Fruit fly (Drosophila melanogaster) whole organism, pupa: ENCODE data around the gene CG11349.

Experiments used
- CG12605 ChIP-seq: fragments of 200-800 bp; sonication (Bioruptor generic); IDR thresholded peaks from 2 replicates; pipeline ENCODE4 v1.3.6; 2022; ENCODE audit warnings: missing biosample characterization, missing genetic modification characterization
- CG13204 ChIP-seq: fragments of 200-800 bp; sonication (Bioruptor generic); optimal IDR thresholded peaks from 2 replicates; lab custom pipeline; 2018; ENCODE audit warnings: missing biosample characterization, mild to moderate bottlenecking, missing genetic modification characterization, moderate library complexity
- CG14655 ChIP-seq: fragments of 200-800 bp; sonication (Bioruptor generic); optimal IDR thresholded peaks from 3 replicates; lab custom pipeline; 2017; ENCODE audit warnings: mild to moderate bottlenecking, missing biosample characterization, missing genetic modification reagents, missing genetic modification characterization
- CG15710 ChIP-seq: fragments of 200-800 bp; sonication (Bioruptor generic); optimal IDR thresholded peaks from 2 replicates; lab custom pipeline; 2018; ENCODE audit warnings: missing biosample characterization, mild to moderate bottlenecking, missing genetic modification characterization, moderate library complexity
- CG32121 ChIP-seq: fragments of 200-800 bp; sonication (Bioruptor generic); IDR thresholded peaks from 2 replicates; pipeline ENCODE4 v1.3.6; 2022; ENCODE audit warnings: missing biosample characterization, missing genetic modification characterization
- CG34367 ChIP-seq: fragments of 200-800 bp; sonication (Bioruptor generic); optimal IDR thresholded peaks from 2 replicates; lab custom pipeline; 2018; ENCODE audit warnings: missing biosample characterization, mild to moderate bottlenecking, missing genetic modification characterization
- CG8159 ChIP-seq: fragments of 200-800 bp; sonication (Bioruptor generic); optimal IDR thresholded peaks from 3 replicates; lab custom pipeline; 2018; ENCODE audit warnings: missing biosample characterization, mild to moderate bottlenecking, missing genetic modification characterization, moderate library complexity
- EcR ChIP-seq: fragments of 200-800 bp; sonication (Bioruptor generic); optimal IDR thresholded peaks from 3 replicates; lab custom pipeline; 2019; ENCODE audit warnings: missing biosample characterization, missing genetic modification characterization, mild to moderate bottlenecking, moderate library complexity, missing genetic modification reagents
- fd96Ca ChIP-seq: fragments of 200-800 bp; sonication (Bioruptor generic); IDR thresholded peaks from 3 replicates; pipeline ENCODE4 v1.3.6; 2022; ENCODE audit warnings: missing biosample characterization, missing genetic modification characterization
- gl ChIP-seq: fragments of 200-800 bp; sonication (Bioruptor generic); optimal IDR thresholded peaks from 2 replicates; lab custom pipeline; 2018; ENCODE audit warnings: missing biosample characterization, mild to moderate bottlenecking, missing genetic modification characterization

DNA sequence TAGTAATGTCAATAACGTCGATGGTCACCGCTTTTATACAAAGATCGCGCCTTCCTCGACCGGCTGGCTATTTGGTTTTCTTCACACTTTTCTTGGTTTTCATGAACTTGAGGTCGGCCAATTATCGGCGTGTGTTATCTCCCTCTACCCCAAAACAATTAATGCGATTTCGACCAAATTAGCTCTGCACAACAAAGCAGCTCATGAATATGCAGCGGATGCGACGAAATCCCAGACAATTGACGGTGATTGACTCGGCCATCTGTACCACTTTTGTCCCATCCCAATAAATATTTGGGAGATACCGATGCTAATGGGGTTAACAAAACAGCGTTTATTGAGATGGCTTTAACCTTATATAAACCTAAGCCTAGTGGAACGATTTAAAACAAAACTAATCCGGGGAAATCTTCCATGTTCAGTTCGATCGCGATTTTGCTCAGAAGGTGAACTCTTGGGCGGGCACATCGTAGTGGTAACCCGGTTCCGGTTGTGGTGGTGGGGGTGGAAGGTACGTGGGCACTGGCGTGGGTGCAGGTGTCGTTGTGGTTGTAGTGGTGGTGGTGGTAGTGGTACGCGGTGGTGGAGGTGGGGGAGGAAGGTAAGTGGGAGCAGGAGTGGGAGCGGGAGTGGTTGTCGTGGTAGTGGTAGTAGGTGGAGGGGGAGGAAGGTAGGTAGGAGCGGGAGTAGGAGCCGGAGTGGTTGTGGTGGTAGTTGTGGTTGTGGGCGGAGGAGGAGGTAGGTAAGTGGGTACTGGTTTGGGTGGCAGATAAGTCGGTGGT is 12.4 kb upstream of the CG11349 start, which contains the start of gene CG15022:
- no peak for TF ChIP-seq CG34367 (tag; lab: Kevin White, UChicago)
- TF ChIP-seq CG32121, result no peak
- TF ChIP-seq gl (tag; lab: Kevin White, UChicago), result no peak
- TF ChIP-seq CG15710, result no peak
- TF ChIP-seq CG12605, result no peak
- no peak for TF ChIP-seq CG14655
- no peak for TF ChIP-seq EcR (GFP tag; lab: Kevin White, UChicago)
- TF ChIP-seq CG8159 (tag; lab: Kevin White, UChicago), result no peak
- TF ChIP-seq fd96Ca (GFP tag; lab: Robert Waterston, UW), result no peak
- TF ChIP-seq CG13204 (GFP tag; lab: Kevin White, UChicago), result no peak
